Worm (Caenorhabditis elegans): ENCODE data around the gene Y57A10C.1.

DNA sequence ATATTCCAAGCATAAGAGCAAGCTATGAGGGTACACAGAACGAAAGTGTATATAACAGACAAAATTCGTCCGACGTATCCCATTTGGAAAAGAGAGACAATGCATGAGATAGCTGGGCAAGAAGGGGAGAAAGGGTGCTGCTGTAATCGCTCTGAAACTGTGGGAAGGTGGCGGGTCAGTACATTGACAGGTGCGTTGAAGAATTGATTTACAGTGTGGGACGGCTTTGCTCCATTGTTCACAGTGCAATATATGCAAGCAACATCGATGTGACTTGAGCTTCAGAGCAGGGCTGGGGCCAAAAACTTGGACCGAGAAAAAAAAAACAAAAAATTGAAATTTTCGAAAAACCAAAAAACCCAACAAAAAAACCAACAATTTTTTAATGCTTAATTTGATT, 2.2 kb downstream of the Y57A10C.1 start, which contains the start of gene F57G9.3:
- no peak for TF ChIP-seq mdl-1 (tag; optimal IDR thresholded peaks at IDR 0.05)
- no peak for TF ChIP-seq fos-1 (tag; optimal IDR thresholded peaks at IDR 0.05)
- no peak for TF ChIP-seq lsy-2 (tag; optimal IDR thresholded peaks at IDR 0.05)
- TF ChIP-seq peb-1 (tag; optimal IDR thresholded peaks at IDR 0.05), result no peak
- TF ChIP-seq lin-13 (GFP tag; optimal IDR thresholded peaks at IDR 0.05), result no peak
- TF ChIP-seq lin-11 (tag; optimal IDR thresholded peaks at IDR 0.05), result no peak
- TF ChIP-seq ztf-4 (tag; optimal IDR thresholded peaks at IDR 0.05), result no peak
- no peak for TF ChIP-seq nhr-23 (tag; optimal IDR thresholded peaks at IDR 0.05)

Measured in whole organism, L2 larva.